Worm (Caenorhabditis elegans): ENCODE data around the gene F36G9.15.

F36G9.15 gene

DNA sequence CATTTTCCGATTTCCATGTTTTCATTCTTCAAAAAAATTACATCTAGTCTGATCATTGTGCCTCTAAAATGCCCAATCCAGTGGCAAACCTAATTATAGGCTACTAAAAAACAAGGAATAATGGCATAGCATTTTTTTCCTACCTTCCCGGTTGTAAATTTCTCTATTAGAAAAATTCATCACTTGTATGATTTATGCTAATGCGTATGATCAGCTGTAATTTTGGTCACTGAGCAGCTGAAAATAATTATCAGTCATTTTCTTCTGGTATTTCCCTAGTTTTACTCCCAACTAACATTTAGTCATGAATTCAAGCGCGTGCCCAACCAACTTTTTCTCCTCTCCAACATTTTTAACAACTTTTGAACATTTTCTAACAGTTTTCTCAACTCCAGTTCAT, 32.5 kb downstream of the F36G9.15 start, which contains the start of gene srh-186:
srh-186 (plus strand) TSS at position 301 of the 400 bp plus-strand sequence.
- TF ChIP-seq nhr-43 (tag; optimal IDR thresholded peaks at IDR 0.05; ENCODE audit: poor library complexity, severe bottlenecking) (no peak), ztf-4 (tag; optimal IDR thresholded peaks at IDR 0.05) (no peak), zag-1 (tag; optimal IDR thresholded peaks at IDR 0.05) (no peak), mdl-1 (tag; optimal IDR thresholded peaks at IDR 0.05) (no peak), unc-39 (tag; optimal IDR thresholded peaks at IDR 0.05) (no peak), eor-1 (tag; optimal IDR thresholded peaks at IDR 0.05) (no peak), ztf-11 (tag; optimal IDR thresholded peaks at IDR 0.05) (no peak), nhr-23 (tag; optimal IDR thresholded peaks at IDR 0.05) (no peak), fos-1 (tag; optimal IDR thresholded peaks at IDR 0.05) (no peak), fkh-10 (GFP tag; optimal IDR thresholded peaks at IDR 0.05) (no peak), ceh-28 (tag; optimal IDR thresholded peaks at IDR 0.05) (no peak), egl-27 (tag; optimal IDR thresholded peaks at IDR 0.05) (no peak), pqm-1 (tag; optimal IDR thresholded peaks at IDR 0.05) (no peak), nhr-77 (tag; optimal IDR thresholded peaks at IDR 0.05) (no peak), nhr-12 (tag; optimal IDR thresholded peaks at IDR 0.05) (no peak), nhr-28 (tag; optimal IDR thresholded peaks at IDR 0.05) (no peak), fkh-2 (tag; optimal IDR thresholded peaks at IDR 0.05) (no peak), ZK546.5 (tag; optimal IDR thresholded peaks at IDR 0.05) (no peak)

DNA sequence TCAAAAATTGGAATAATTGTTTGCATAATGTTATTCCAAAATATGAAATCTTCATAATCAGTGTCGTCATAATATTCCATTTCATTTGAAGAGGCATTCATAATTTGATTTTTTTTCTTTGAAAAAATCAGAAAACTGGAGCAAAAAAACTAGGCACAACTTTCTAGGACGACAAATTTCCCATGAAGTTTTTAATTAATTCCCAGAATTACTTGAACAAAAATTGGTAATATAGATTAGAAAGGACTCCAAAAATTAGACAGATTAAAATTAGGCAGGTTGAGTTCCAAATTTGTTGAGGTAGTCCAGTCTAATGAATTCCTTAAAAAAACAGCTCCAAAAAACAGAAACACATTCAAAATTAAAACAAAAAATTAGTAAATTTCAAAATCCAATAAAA, 33.0 kb downstream of the F36G9.15 start, which contains the start of gene srw-57:
srw-57 (minus strand) TSS at position 101 of the 400 bp plus-strand sequence.
- TF ChIP-seq skn-1 (tag; optimal IDR thresholded peaks at IDR 0.05) (no peak), nfya-1 (tag; optimal IDR thresholded peaks at IDR 0.05; ENCODE audit: insufficient read depth) (no peak), nhr-43 (tag; optimal IDR thresholded peaks at IDR 0.05; ENCODE audit: poor library complexity, severe bottlenecking) (no peak), nhr-11 (tag; optimal IDR thresholded peaks at IDR 0.05) (no peak), aly-2 (tag; optimal IDR thresholded peaks at IDR 0.05) (no peak), nhr-25 (tag; optimal IDR thresholded peaks at IDR 0.05) (no peak), daf-12 (tag; optimal IDR thresholded peaks at IDR 0.05) (no peak), eor-1 (tag; optimal IDR thresholded peaks at IDR 0.05) (no peak), egl-27 (tag; optimal IDR thresholded peaks at IDR 0.05) (no peak), nhr-77 (tag; optimal IDR thresholded peaks at IDR 0.05) (no peak), sea-2 (GFP tag; optimal IDR thresholded peaks at IDR 0.05) (no peak), nhr-76 (tag; optimal IDR thresholded peaks at IDR 0.05) (no peak)

DNA sequence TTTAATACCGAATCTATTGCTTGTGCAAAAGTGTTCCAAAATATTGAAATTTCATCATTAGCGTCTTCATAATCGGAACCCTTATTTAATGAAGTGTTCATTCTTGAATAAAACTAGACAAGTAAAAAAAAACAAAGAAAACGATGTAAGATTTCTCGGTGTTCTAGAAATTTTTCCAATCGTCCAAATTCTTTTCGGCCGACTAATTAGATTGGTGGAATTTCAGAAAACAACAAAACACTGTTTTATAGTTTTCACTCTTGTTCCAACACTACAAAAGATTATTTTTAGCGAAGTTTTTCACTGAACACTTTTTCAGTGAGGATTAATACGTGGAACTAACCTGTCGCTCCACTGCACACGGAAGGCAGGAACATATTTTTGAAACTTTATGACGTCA, 35.2 kb downstream of the F36G9.15 start, which contains the start of gene srw-56:
srw-56 (minus strand) TSS at position 101 of the 400 bp plus-strand sequence.
- no peak for TF ChIP-seq aly-2 (tag; optimal IDR thresholded peaks at IDR 0.05)
- no peak for TF ChIP-seq ztf-4 (tag; optimal IDR thresholded peaks at IDR 0.05)
- no peak for TF ChIP-seq mdl-1 (tag; optimal IDR thresholded peaks at IDR 0.05)
- TF ChIP-seq nhr-237 (tag; optimal IDR thresholded peaks at IDR 0.05) = no peak
- TF ChIP-seq lin-39 (tag; optimal IDR thresholded peaks at IDR 0.05) = no peak
- no peak for TF ChIP-seq nhr-77 (tag; optimal IDR thresholded peaks at IDR 0.05)
- no peak for TF ChIP-seq unc-62 (GFP tag; optimal IDR thresholded peaks at IDR 0.05)
- no peak for TF ChIP-seq daf-12 (tag; optimal IDR thresholded peaks at IDR 0.05)

DNA sequence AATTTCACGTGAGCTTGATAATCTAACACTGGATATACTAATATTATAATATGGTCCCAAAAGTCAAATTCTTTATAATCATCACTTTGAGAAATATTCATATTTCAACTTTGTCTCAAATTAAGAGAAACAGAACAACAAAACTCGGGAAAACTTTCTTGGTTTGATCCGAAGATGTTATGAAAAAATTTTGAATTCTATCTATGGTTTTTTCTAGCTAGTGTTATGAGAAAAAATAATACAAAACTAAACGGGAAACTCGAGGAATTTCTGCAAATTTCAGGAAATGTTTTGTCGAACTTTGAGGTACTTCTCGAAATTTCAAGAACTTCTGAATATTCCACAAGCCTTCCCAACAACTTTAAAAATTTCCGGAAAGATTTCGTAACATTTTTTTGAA, 37.1 kb downstream of the F36G9.15 start, which contains the start of gene srw-59:
srw-59 (minus strand) TSS at position 101 of the 400 bp plus-strand sequence.
- TF ChIP-seq lin-39 (tag; optimal IDR thresholded peaks at IDR 0.05) (no peak), zag-1 (tag; optimal IDR thresholded peaks at IDR 0.05) (no peak), ceh-9 (tag; optimal IDR thresholded peaks at IDR 0.05) (no peak), nhr-11 (tag; optimal IDR thresholded peaks at IDR 0.05) (no peak), fos-1 (tag; optimal IDR thresholded peaks at IDR 0.05) (no peak), ceh-82 (tag; optimal IDR thresholded peaks at IDR 0.05) (no peak), ceh-28 (tag; optimal IDR thresholded peaks at IDR 0.05) (no peak), elt-2 (tag; optimal IDR thresholded peaks at IDR 0.05) (no peak), nfya-1 (tag; optimal IDR thresholded peaks at IDR 0.05; ENCODE audit: insufficient read depth) (no peak), mml-1 (tag; optimal IDR thresholded peaks at IDR 0.05) (no peak), nhr-237 (tag; optimal IDR thresholded peaks at IDR 0.05) (no peak), ZK546.5 (tag; optimal IDR thresholded peaks at IDR 0.05) (no peak), sea-2 (GFP tag; optimal IDR thresholded peaks at IDR 0.05) (no peak)

DNA sequence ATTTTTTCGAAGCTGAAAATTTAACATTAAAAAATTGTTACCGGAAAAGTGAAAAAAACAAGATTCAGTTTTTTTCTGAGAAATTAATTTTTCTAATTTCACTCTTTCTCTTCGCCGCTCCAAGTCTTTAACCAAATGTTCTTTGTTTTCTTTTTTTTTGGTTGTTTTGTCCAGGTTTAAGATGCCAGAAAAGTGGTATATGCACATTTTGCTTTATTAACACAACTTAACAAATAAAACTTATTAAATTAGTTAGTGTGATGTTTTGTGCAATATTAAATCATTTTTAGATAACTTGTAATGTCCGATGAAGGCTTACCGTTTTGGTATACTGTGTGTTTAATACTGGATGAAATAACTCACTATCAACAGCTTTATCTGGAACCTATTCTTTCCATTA, 44.8 kb downstream of the F36G9.15 start, which contains the start of gene srw-53:
srw-53 (plus strand) TSS at position 301 of the 400 bp plus-strand sequence.
- no peak for TF ChIP-seq hmg-11 (tag; optimal IDR thresholded peaks at IDR 0.05)
- no peak for TF ChIP-seq tbx-2 (tag; optimal IDR thresholded peaks at IDR 0.05)
- TF ChIP-seq lin-39 (tag; optimal IDR thresholded peaks at IDR 0.05) = no peak
- no peak for TF ChIP-seq nhr-76 (tag; optimal IDR thresholded peaks at IDR 0.05)
